Fruit fly (Drosophila melanogaster): ENCODE measurements around the gene Iml1.

Iml1 gene

dm6 chr3L:1558178-1558788, 24.4 kb upstream of the Iml1 start, which contains the start of the genes Pex10 and CG12099 (continued):
- peak; percentile 76 for TF ChIP-seq pzg (GFP tag; optimal IDR thresholded peaks at IDR 0.05)
- TF ChIP-seq Hand (GFP tag; optimal IDR thresholded peaks at IDR 0.05) = peak; percentile 50
- TF ChIP-seq CG15011 (GFP tag; optimal IDR thresholded peaks at IDR 0.05) = no peak
- peak; percentile 86 for TF ChIP-seq CG17186 (GFP tag; optimal IDR thresholded peaks at IDR 0.05)
- peak; percentile 78; the same call in 2 of the 3 replicates for TF ChIP-seq CG11093 (GFP tag; IDR thresholded peaks at IDR 0.05)
- TF ChIP-seq aop (GFP tag; IDR thresholded peaks at IDR 0.05) = peak; percentile 47; the same call in 1 of the 2 replicates
- peak; percentile 75 for TF ChIP-seq Adf1 (GFP tag; IDR thresholded peaks at IDR 0.05)
- TF ChIP-seq cg (GFP tag; optimal IDR thresholded peaks at IDR 0.05) = peak; percentile 91
- peak; percentile 91 for TF ChIP-seq CG32772 (GFP tag; IDR thresholded peaks at IDR 0.05)
- no peak for TF ChIP-seq D19B (GFP tag; optimal IDR thresholded peaks at IDR 0.05)
- TF ChIP-seq HmgZ (tag; optimal IDR thresholded peaks at IDR 0.05) = peak; percentile 84
- TF ChIP-seq CG15601 (tag; optimal IDR thresholded peaks at IDR 0.05) = peak; percentile 84
- TF ChIP-seq Fer3 (tag; optimal IDR thresholded peaks at IDR 0.05) = peak; percentile 86
- TF ChIP-seq Fer2 (tag; optimal IDR thresholded peaks at IDR 0.05) = peak; percentile 81
- peak; percentile 88 for TF ChIP-seq CG12155 (GFP tag; optimal IDR thresholded peaks at IDR 0.05)
- TF ChIP-seq bigmax (GFP tag; optimal IDR thresholded peaks at IDR 0.05) = no peak
- TF ChIP-seq Doc2 (GFP tag; IDR thresholded peaks at IDR 0.05) = peak; percentile 33; the same call in 1 of the 2 replicates
- no peak for TF ChIP-seq CG3407 (GFP tag; optimal IDR thresholded peaks at IDR 0.05)
- TF ChIP-seq Dip3 (GFP tag; optimal IDR thresholded peaks at IDR 0.05) = peak; percentile 73
- peak; percentile 91 for TF ChIP-seq B-H2 (GFP tag; optimal IDR thresholded peaks at IDR 0.05)
- TF ChIP-seq Gug (GFP tag; IDR thresholded peaks at IDR 0.05) = peak; percentile 89
- TF ChIP-seq CG9437 (GFP tag; optimal IDR thresholded peaks at IDR 0.05) = peak; percentile 83
- peak; percentile 89 for TF ChIP-seq Hmr (GFP tag; optimal IDR thresholded peaks at IDR 0.05)
- peak; percentile 66 for TF ChIP-seq Nf-YA (GFP tag; IDR thresholded peaks at IDR 0.05)
- peak; percentile 84 for TF ChIP-seq CG14050 (GFP tag; IDR thresholded peaks at IDR 0.05)
- peak; percentile 96 for TF ChIP-seq Rfx (GFP tag; IDR thresholded peaks at IDR 0.05)
- no peak for TF ChIP-seq oc (tag; optimal IDR thresholded peaks at IDR 0.05)
- peak; percentile 85 for TF ChIP-seq CG2116 (GFP tag; optimal IDR thresholded peaks at IDR 0.05)
- peak; percentile 85 for TF ChIP-seq CG8388 (GFP tag; optimal IDR thresholded peaks at IDR 0.05)
- peak; percentile 66 for TF ChIP-seq Bteb2 (GFP tag; optimal IDR thresholded peaks at IDR 0.05)
- TF ChIP-seq CG17385 (GFP tag; optimal IDR thresholded peaks at IDR 0.05) = peak; percentile 76
- TF ChIP-seq sisA (GFP tag; IDR thresholded peaks at IDR 0.05) = peak; percentile 93
- TF ChIP-seq zfh2 (GFP tag; optimal IDR thresholded peaks at IDR 0.05) = peak; percentile 82
- TF ChIP-seq CG4404 (GFP tag; IDR thresholded peaks at IDR 0.05) = peak; percentile 95
- peak; percentile 99 for TF ChIP-seq YL-1 (GFP tag; optimal IDR thresholded peaks at IDR 0.05)
- TF ChIP-seq gro (GFP tag; optimal IDR thresholded peaks at IDR 0.05) = peak; percentile 53
- peak; percentile 80 for TF ChIP-seq nerfin-2 (GFP tag; IDR thresholded peaks at IDR 0.05; ENCODE audit: partially characterized antibody)
- TF ChIP-seq CG9609 (GFP tag; optimal IDR thresholded peaks at IDR 0.05) = peak; percentile 58
- TF ChIP-seq CG9797 (GFP tag; optimal IDR thresholded peaks at IDR 0.05) = peak; percentile 58
- TF ChIP-seq CG11504 (tag; optimal IDR thresholded peaks at IDR 0.05) = no peak
- TF ChIP-seq CG8478 (optimal IDR thresholded peaks at IDR 0.05) = no peak
- TF ChIP-seq CG8281 (tag; optimal IDR thresholded peaks at IDR 0.05) = no peak
- peak; percentile 87 for TF ChIP-seq dmrt11E (tag; optimal IDR thresholded peaks at IDR 0.05)
- peak; percentile 71; the same call in 1 of the 2 replicates for TF ChIP-seq CG42726 (GFP tag; IDR thresholded peaks at IDR 0.05; ENCODE audit: partially characterized antibody)
- peak; percentile 97 for TF ChIP-seq CG3847 (GFP tag; IDR thresholded peaks at IDR 0.05)
- TF ChIP-seq CG7987 (GFP tag; optimal IDR thresholded peaks at IDR 0.05) = peak; percentile 76
- peak; percentile 48 for TF ChIP-seq CG15073 (GFP tag; optimal IDR thresholded peaks at IDR 0.05)
- peak; percentile 93 for TF ChIP-seq hbn (GFP tag; IDR thresholded peaks at IDR 0.05; ENCODE audit: partially characterized antibody)
- TF ChIP-seq CG10274 (GFP tag; optimal IDR thresholded peaks at IDR 0.05) = peak; percentile 63

Data from whole organism, embryonic.